Worm (Caenorhabditis elegans) whole organism, midembryonic: ENCODE results near the gene pqn-84.

Experiments
- T22C8.4 ChIP-seq: fragments of 200-800 bp; sonication (Bioruptor generic); IDR thresholded peaks from 2 replicates; pipeline ENCODE4 v1.3.6; 2022; ENCODE audit warnings: missing genetic modification characterization, missing compliant biosample characterization
- flt-1 ChIP-seq: fragments of 200-800 bp; sonication (Bioruptor generic); IDR thresholded peaks from 2 replicates; pipeline ENCODE4 v1.3.6; 2022; ENCODE audit warnings: missing genetic modification characterization, missing compliant biosample characterization
- klf-2 ChIP-seq: fragments of 200-800 bp; sonication (Bioruptor generic); conservative IDR thresholded peaks from 2 replicates; pipeline ENCODE4 v1.3.6; 2022; ENCODE audit warnings: missing genetic modification reagents, missing genetic modification characterization, missing compliant biosample characterization
- ztf-23 ChIP-seq: fragments of 200-800 bp; sonication (Bioruptor generic); IDR thresholded peaks from 2 replicates; pipeline ENCODE4 v1.3.6; 2022; ENCODE audit warnings: missing genetic modification reagents, missing genetic modification characterization, missing compliant biosample characterization
- ztf-29 ChIP-seq: fragments of 200-800 bp; sonication (Bioruptor generic); IDR thresholded peaks from 2 replicates; pipeline ENCODE4 v1.3.6; 2022; ENCODE audit warnings: missing genetic modification reagents, missing genetic modification characterization, missing compliant biosample characterization

DNA sequence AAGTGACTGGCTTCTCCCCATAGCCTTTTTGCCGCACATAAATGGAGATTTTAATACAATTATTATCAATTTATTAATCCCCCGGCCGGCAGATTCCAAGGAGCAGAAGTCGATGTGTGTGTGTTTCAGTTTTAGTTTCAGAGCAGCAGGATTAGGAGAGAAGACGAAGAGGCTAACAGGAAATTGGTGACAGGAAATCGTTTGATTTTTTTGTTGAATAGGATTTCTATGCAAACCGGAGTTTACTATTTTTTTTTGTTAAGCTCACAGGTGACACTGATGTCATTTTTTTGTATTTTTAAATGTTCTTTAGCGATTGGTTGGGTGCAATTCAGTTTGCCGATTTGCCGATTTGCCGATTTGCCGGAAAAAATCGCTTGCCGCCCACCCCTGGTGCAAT, 19.5 kb upstream of the pqn-84 start:
- TF ChIP-seq klf-2 (GFP tag; lab: Robert Waterston, UW), result no peak
- no peak for TF ChIP-seq ztf-29 (GFP tag; lab: Robert Waterston, UW)
- no peak for TF ChIP-seq T22C8.4
- TF ChIP-seq flt-1 (GFP tag; lab: Robert Waterston, UW), result no peak
- no peak for TF ChIP-seq ztf-23 (GFP tag; lab: Robert Waterston, UW)
